Worm (Caenorhabditis elegans): ENCODE results near the gene T11F8.12.

ce11 chrIV:5479289-5479688 is 2.8 kb downstream of the T11F8.12 start, which contains the start of gene T11F8.1:
- TF ChIP-seq sma-9 (GFP tag; optimal IDR thresholded peaks at IDR 0.05), result no peak
- TF ChIP-seq sma-9 (tag; optimal IDR thresholded peaks at IDR 0.05), result no peak
- no peak for TF ChIP-seq nhr-237 (tag; optimal IDR thresholded peaks at IDR 0.05)
- no peak for TF ChIP-seq elt-1 (tag; optimal IDR thresholded peaks at IDR 0.05)
- TF ChIP-seq peb-1 (tag; optimal IDR thresholded peaks at IDR 0.05), result no peak
- no peak for TF ChIP-seq nhr-12 (tag; optimal IDR thresholded peaks at IDR 0.05)
- no peak for TF ChIP-seq nhr-25 (tag; optimal IDR thresholded peaks at IDR 0.05)
- TF ChIP-seq elt-3 (tag; optimal IDR thresholded peaks at IDR 0.05), result no peak
- no peak for TF ChIP-seq blmp-1 (tag; optimal IDR thresholded peaks at IDR 0.05; ENCODE audit: insufficient read depth)
- TF ChIP-seq unc-55 (GFP tag; optimal IDR thresholded peaks at IDR 0.05), result no peak
- TF ChIP-seq nhr-10 (tag; optimal IDR thresholded peaks at IDR 0.05), result no peak
- no peak for TF ChIP-seq snpc-4 (tag; optimal IDR thresholded peaks at IDR 0.05)
- TF ChIP-seq skn-1 (tag; optimal IDR thresholded peaks at IDR 0.05), result no peak
- TF ChIP-seq ceh-82 (tag; optimal IDR thresholded peaks at IDR 0.05), result no peak

Measured in whole organism, L2 larva.